Worm (Caenorhabditis elegans) whole organism, mixed stage, embryonic: ENCODE data around the gene Y50D4B.2.

Experiments
- elt-3 ChIP-seq: fragments of 150-350 bp; optimal IDR thresholded peaks from 2 replicates; lab custom pipeline; 2014; ENCODE audit warnings: missing biosample characterization, missing genetic modification characterization
- lin-13 ChIP-seq: fragments of 150-350 bp; optimal IDR thresholded peaks from 2 replicates; lab custom pipeline; 2014; ENCODE audit warnings: missing biosample characterization, missing genetic modification characterization
- nhr-12 ChIP-seq: fragments of 150-350 bp; optimal IDR thresholded peaks from 2 replicates; lab custom pipeline; 2014; ENCODE audit warnings: missing biosample characterization, missing genetic modification characterization
- nhr-28 ChIP-seq: fragments of 150-350 bp; optimal IDR thresholded peaks from 2 replicates; lab custom pipeline; 2014; ENCODE audit warnings: missing biosample characterization, missing genetic modification characterization

ce11 chrV:1120101-1120500 is 19.7 kb downstream of the Y50D4B.2 start:
- TF ChIP-seq nhr-28 (tag; lab: Kevin White, UChicago) (no peak), nhr-12 (tag; lab: Kevin White, UChicago) (no peak), lin-13 (tag; lab: Kevin White, UChicago) (no peak), elt-3 (no peak)
